Worm (Caenorhabditis elegans) whole organism, young adult: ENCODE data around the gene C05D12.2.

Experiments
- B0019.2 ChIP-seq: fragments of 200-800 bp; sonication (Bioruptor generic); conservative IDR thresholded peaks from 2 replicates; pipeline ENCODE4 v1.3.6; 2022; ENCODE audit warnings: missing genetic modification reagents, missing genetic modification characterization, missing compliant biosample characterization
- B0035.1 ChIP-seq: sonication (generic microtip); optimal IDR thresholded peaks from 2 replicates; lab custom pipeline; 2016; ENCODE audit warnings: missing genetic modification characterization, mild to moderate bottlenecking, missing compliant biosample characterization, missing genotype, missing genetic modification reagents
- B0336.3 ChIP-seq: fragments of 200-800 bp; sonication (Bioruptor generic); IDR thresholded peaks from 2 replicates; pipeline ENCODE4 v1.3.6; 2022; ENCODE audit warnings: missing genetic modification characterization, missing compliant biosample characterization
- C17E4.6 ChIP-seq: fragments of 200-800 bp; sonication (Bioruptor generic); IDR thresholded peaks from 2 replicates; pipeline ENCODE4 v1.3.6; 2022; ENCODE audit warnings: missing genetic modification reagents, missing genetic modification characterization, missing compliant biosample characterization
- D2030.7 ChIP-seq: fragments of 200-800 bp; sonication (Bioruptor generic); IDR thresholded peaks from 2 replicates; pipeline ENCODE4 v1.3.6; 2022; ENCODE audit warnings: missing genetic modification reagents, missing genetic modification characterization, missing compliant biosample characterization
- F23B12.7 ChIP-seq: sonication (generic microtip); optimal IDR thresholded peaks from 2 replicates; lab custom pipeline; 2017; ENCODE audit warnings: missing genetic modification characterization, mild to moderate bottlenecking, missing compliant biosample characterization, antibody characterized with exemption, moderate library complexity; ENCODE audit not compliant: insufficient read depth
- F37B4.10 ChIP-seq: fragments of 200-800 bp; sonication (Bioruptor generic); IDR thresholded peaks from 2 replicates; pipeline ENCODE4 v1.3.6; 2022; ENCODE audit warnings: missing genetic modification characterization, missing compliant biosample characterization
- F39B2.1 ChIP-seq: fragments of 200-800 bp; sonication (Bioruptor generic); IDR thresholded peaks from 2 replicates; pipeline ENCODE4 v1.3.6; 2022; ENCODE audit warnings: missing genetic modification reagents, missing genetic modification characterization, missing compliant biosample characterization
- F52B5.7 ChIP-seq: sonication (generic microtip); optimal IDR thresholded peaks from 2 replicates; lab custom pipeline; 2016; ENCODE audit warnings: mild to moderate bottlenecking, missing genetic modification characterization, missing compliant biosample characterization
- F55B11.4 ChIP-seq: sonication (generic microtip); optimal IDR thresholded peaks from 2 replicates; lab custom pipeline; 2016; ENCODE audit warnings: missing compliant biosample characterization, missing genetic modification characterization, borderline replicate concordance; ENCODE audit not compliant: insufficient read depth
- F57C9.4 ChIP-seq: sonication (generic microtip); optimal IDR thresholded peaks from 2 replicates; lab custom pipeline; 2017; ENCODE audit warnings: mild to moderate bottlenecking, missing genetic modification characterization, missing compliant biosample characterization
- akir-1 ChIP-seq: fragments of 200-800 bp; sonication (Bioruptor generic); optimal IDR thresholded peaks from 2 replicates; lab custom pipeline; 2018; ENCODE audit warnings: mild to moderate bottlenecking, missing genetic modification characterization, moderate library complexity, missing compliant biosample characterization
- ama-1 ChIP-seq, 3 experiments: fragments of 150-350 bp in 1 of 3; sonication (generic microtip) in 2 of 3; optimal IDR thresholded peaks; 2 replicates each; lab custom pipeline; 2014 to 2018; ENCODE audit warnings: missing biosample characterization in 2 of 3, missing genetic modification characterization in 2 of 3, missing genetic modification reagents in 2 of 3
- cebp-1 ChIP-seq, 2 experiments: fragments of 200-800 bp in 1 of 2; sonication (Bioruptor generic) in 1 of 2; sonication (generic microtip) in 1 of 2; IDR thresholded peaks in 1 of 2; optimal IDR thresholded peaks in 1 of 2; 2 replicates each; pipeline versions ENCODE4 v1.3.6 to Lab custom; 2017 to 2022; ENCODE audit warnings: missing compliant biosample characterization in 2 of 2, missing genetic modification characterization in 2 of 2, mild to moderate bottlenecking in 1 of 2, missing genetic modification reagents in 1 of 2, moderate library complexity in 1 of 2
- ceh-100 ChIP-seq: fragments of 200-800 bp; sonication (Bioruptor generic); IDR thresholded peaks from 2 replicates; pipeline ENCODE4 v1.3.6; 2022; ENCODE audit warnings: missing genetic modification reagents, missing genetic modification characterization, missing compliant biosample characterization
- ceh-40 ChIP-seq: fragments of 200-800 bp; sonication (Bioruptor generic); IDR thresholded peaks from 2 replicates; pipeline ENCODE4 v1.3.6; 2022; ENCODE audit warnings: missing genetic modification characterization, missing compliant biosample characterization
- ceh-58 ChIP-seq: fragments of 200-800 bp; sonication (Bioruptor generic); IDR thresholded peaks from 2 replicates; pipeline ENCODE4 v1.3.6; 2022; ENCODE audit warnings: missing genetic modification characterization, missing compliant biosample characterization
- egrh-3 ChIP-seq: fragments of 200-800 bp; sonication (Bioruptor generic); IDR thresholded peaks from 2 replicates; pipeline ENCODE4 v1.3.6; 2022; ENCODE audit warnings: missing genetic modification reagents, missing genetic modification characterization, missing compliant biosample characterization
- ets-4 ChIP-seq: fragments of 200-800 bp; sonication (Bioruptor generic); optimal IDR thresholded peaks from 2 replicates; lab custom pipeline; 2018; ENCODE audit warnings: mild to moderate bottlenecking, missing genetic modification characterization, missing compliant biosample characterization
- hmg-20 ChIP-seq: fragments of 200-800 bp; sonication (Bioruptor generic); IDR thresholded peaks from 2 replicates; pipeline ENCODE4 v1.3.6; 2022; ENCODE audit warnings: missing genetic modification reagents, missing genetic modification characterization, missing compliant biosample characterization
- lsy-27 ChIP-seq: sonication (generic microtip); optimal IDR thresholded peaks from 2 replicates; lab custom pipeline; 2017; ENCODE audit warnings: missing genetic modification characterization, mild to moderate bottlenecking, missing compliant biosample characterization, antibody characterized with exemption, missing genotype, borderline replicate concordance; ENCODE audit not compliant: insufficient read depth
- madf-3 ChIP-seq: fragments of 200-800 bp; sonication (Bioruptor generic); IDR thresholded peaks from 2 replicates; pipeline ENCODE4 v1.3.6; 2022; ENCODE audit warnings: missing genetic modification reagents, missing genetic modification characterization, missing compliant biosample characterization
- madf-6 ChIP-seq: fragments of 200-800 bp; sonication (Bioruptor generic); IDR thresholded peaks from 2 replicates; pipeline ENCODE4 v1.3.6; 2022; ENCODE audit warnings: missing genetic modification reagents, missing genetic modification characterization, missing compliant biosample characterization
- nfyb-1 ChIP-seq: fragments of 200-800 bp; sonication (Bioruptor generic); IDR thresholded peaks from 2 replicates; pipeline ENCODE4 v1.3.6; 2022; ENCODE audit warnings: missing genetic modification reagents, missing genetic modification characterization, missing compliant biosample characterization
- nhr-80 ChIP-seq: sonication (generic microtip); optimal IDR thresholded peaks from 2 replicates; lab custom pipeline; 2016; ENCODE audit warnings: missing genetic modification characterization, missing compliant biosample characterization
- pha-4 ChIP-seq: fragments of 150-350 bp; sonication (generic microtip); optimal IDR thresholded peaks from 2 replicates; lab custom pipeline; 2014; ENCODE audit warnings: missing biosample characterization, missing genetic modification reagents, missing genetic modification characterization
- rpc-1 ChIP-seq, 2 experiments: fragments of 150-350 bp in 1 of 2; sonication (generic microtip) in 1 of 2; optimal IDR thresholded peaks; 2 replicates each; lab custom pipeline; 2014 to 2018; ENCODE audit warnings: missing biosample characterization in 1 of 2, missing genetic modification characterization in 1 of 2, missing genetic modification reagents in 1 of 2, missing genotype in 1 of 2
- sdz-38 ChIP-seq: sonication (generic microtip); optimal IDR thresholded peaks from 2 replicates; lab custom pipeline; 2016; ENCODE audit warnings: missing genotype, missing genetic modification characterization, missing compliant biosample characterization
- sea-2 ChIP-seq: fragments of 200-800 bp; sonication (Bioruptor generic); IDR thresholded peaks from 2 replicates; pipeline ENCODE4 v1.3.6; 2022; ENCODE audit warnings: missing genetic modification characterization, missing compliant biosample characterization
- snpc-1.3 ChIP-seq: sonication (generic microtip); optimal IDR thresholded peaks from 2 replicates; lab custom pipeline; 2017; ENCODE audit warnings: missing genetic modification characterization, mild to moderate bottlenecking, missing compliant biosample characterization, antibody characterized with exemption, moderate library complexity, missing genotype, missing genetic modification reagents; ENCODE audit not compliant: insufficient read depth
- somi-1 ChIP-seq: fragments of 200-800 bp; sonication (Bioruptor generic); optimal IDR thresholded peaks from 2 replicates; lab custom pipeline; 2018; ENCODE audit warnings: mild to moderate bottlenecking, missing genetic modification characterization, missing compliant biosample characterization
- unc-130 ChIP-seq: sonication (generic microtip); optimal IDR thresholded peaks from 2 replicates; lab custom pipeline; 2016; ENCODE audit warnings: missing genetic modification reagents, missing genetic modification characterization, missing compliant biosample characterization
- zfh-2 ChIP-seq: fragments of 200-800 bp; sonication (Bioruptor generic); conservative IDR thresholded peaks from 2 replicates; pipeline ENCODE4 v1.3.6; 2022; ENCODE audit warnings: missing genetic modification reagents, missing genetic modification characterization, missing compliant biosample characterization
- zim-3 ChIP-seq: sonication (generic microtip); optimal IDR thresholded peaks from 2 replicates; lab custom pipeline; 2017; ENCODE audit warnings: mild to moderate bottlenecking, missing genetic modification characterization, moderate library complexity, missing compliant biosample characterization
- ztf-28 ChIP-seq: fragments of 200-800 bp; sonication (Bioruptor generic); IDR thresholded peaks from 2 replicates; pipeline ENCODE4 v1.3.6; 2022; ENCODE audit warnings: missing genetic modification reagents, missing genetic modification characterization, missing compliant biosample characterization

C05D12.2 gene

ce11 chrII:11453639-11454038 lies 35.5 kb downstream of the C05D12.2 start:
- no peak for TF ChIP-seq ztf-28 (GFP tag; lab: Robert Waterston, UW)
- TF ChIP-seq B0035.1: no peak
- TF ChIP-seq snpc-1.3 (tag; lab: Kevin White, UChicago): no peak
- TF ChIP-seq rpc-1 (optimal IDR thresholded peaks at IDR 0.05; lab: Kevin White, UChicago): no peak
- no peak for TF ChIP-seq rpc-1 (tag; optimal IDR thresholded peaks at IDR 0.05; lab: Kevin White, UChicago)
- TF ChIP-seq somi-1 (GFP tag; lab: Kevin White, UChicago): no peak
- TF ChIP-seq ceh-58: no peak
- TF ChIP-seq ets-4 (GFP tag; lab: Kevin White, UChicago): no peak
- TF ChIP-seq nfyb-1 (GFP tag; lab: Robert Waterston, UW): 0 out of 2 replicates have a peak, but pooled peaks have one; percentile 31
- no peak for TF ChIP-seq C17E4.6 (GFP tag; lab: Robert Waterston, UW)
- TF ChIP-seq sea-2 (GFP tag; lab: Robert Waterston, UW): no peak
- TF ChIP-seq ceh-100: no peak
- TF ChIP-seq cebp-1 (GFP tag; IDR thresholded peaks at IDR 0.05; lab: Robert Waterston, UW): no peak
- peak; percentile 31 for TF ChIP-seq cebp-1 (tag; optimal IDR thresholded peaks at IDR 0.05; lab: Kevin White, UChicago)
- peak; percentile 37; the same call in 1 of the 2 replicates for TF ChIP-seq madf-6 (GFP tag; lab: Robert Waterston, UW)

- TF ChIP-seq ama-1 (optimal IDR thresholded peaks at IDR 0.05; lab: Kevin White, UChicago): no peak
- TF ChIP-seq ama-1 (GFP tag; optimal IDR thresholded peaks at IDR 0.05; lab: Kevin White, UChicago): no peak
- 0 out of 2 replicates have a peak, but pooled peaks have one; percentile 12 for TF ChIP-seq madf-3
- no peak for TF ChIP-seq F37B4.10
- no peak for TF ChIP-seq zim-3 (tag; lab: Kevin White, UChicago)
- no peak for TF ChIP-seq akir-1
- no peak for TF ChIP-seq pha-4 (tag; lab: Kevin White, UChicago)
- no peak for TF ChIP-seq B0019.2
- no peak for TF ChIP-seq rpc-1 (optimal IDR thresholded peaks at IDR 0.05; lab: Kevin White, UChicago)
- no peak for TF ChIP-seq rpc-1 (tag; optimal IDR thresholded peaks at IDR 0.05; lab: Kevin White, UChicago)
- TF ChIP-seq F57C9.4 (tag; lab: Kevin White, UChicago): no peak
- peak; percentile 89 for TF ChIP-seq zfh-2 (GFP tag; lab: Robert Waterston, UW)
- TF ChIP-seq F55B11.4 (tag; lab: Kevin White, UChicago): no peak
- 0 out of 2 replicates have a peak, but pooled peaks have one; percentile 41 for TF ChIP-seq ceh-58
- TF ChIP-seq ceh-40 (GFP tag; lab: Robert Waterston, UW): no peak
- TF ChIP-seq F23B12.7 (tag; lab: Kevin White, UChicago): no peak
- no peak for TF ChIP-seq sea-2 (GFP tag; lab: Robert Waterston, UW)
- peak; percentile 75; the same call in 1 of the 2 replicates for TF ChIP-seq egrh-3 (GFP tag; lab: Robert Waterston, UW)
- TF ChIP-seq ets-4 (GFP tag; lab: Kevin White, UChicago): no peak
- TF ChIP-seq F39B2.1 (GFP tag; lab: Robert Waterston, UW): no peak
- no peak for TF ChIP-seq hmg-20 (GFP tag; lab: Robert Waterston, UW)
- no peak for TF ChIP-seq sdz-38 (tag; lab: Kevin White, UChicago)
- TF ChIP-seq D2030.7: no peak
- TF ChIP-seq lsy-27 (tag; lab: Kevin White, UChicago): no peak
- TF ChIP-seq F52B5.7 (tag; lab: Kevin White, UChicago): no peak
- TF ChIP-seq B0336.3 (GFP tag; lab: Robert Waterston, UW): no peak
- TF ChIP-seq nfyb-1 (GFP tag; lab: Robert Waterston, UW): 0 out of 2 replicates have a peak, but pooled peaks have one; percentile 12
- no peak for TF ChIP-seq nhr-80 (tag; lab: Kevin White, UChicago)
- TF ChIP-seq unc-130: no peak
Observed at ce11 chrII:11455140-11455539, 37.0 kb downstream of the C05D12.2 start.
